Worm (Caenorhabditis elegans) whole organism, L2 larva: ENCODE data around the gene W02B3.3.

Source experiments
- dmd-4 ChIP-seq: sonication (generic microtip); optimal IDR thresholded peaks from 2 replicates; lab custom pipeline; 2017; ENCODE audit warnings: missing biosample characterization, missing genetic modification characterization
- unc-55 ChIP-seq: fragments of 150-350 bp; sonication (generic microtip); optimal IDR thresholded peaks from 3 replicates; lab custom pipeline; 2014; ENCODE audit warnings: missing biosample characterization, missing genetic modification reagents, missing genetic modification characterization

- TF ChIP-seq dmd-4, result no peak
- TF ChIP-seq unc-55, result peak; percentile 97
Measured at ce11 chrIII:668303-668893, at the start of gene W02B3.3.
